Worm (Caenorhabditis elegans): ENCODE data around the gene tsp-9.

DNA sequence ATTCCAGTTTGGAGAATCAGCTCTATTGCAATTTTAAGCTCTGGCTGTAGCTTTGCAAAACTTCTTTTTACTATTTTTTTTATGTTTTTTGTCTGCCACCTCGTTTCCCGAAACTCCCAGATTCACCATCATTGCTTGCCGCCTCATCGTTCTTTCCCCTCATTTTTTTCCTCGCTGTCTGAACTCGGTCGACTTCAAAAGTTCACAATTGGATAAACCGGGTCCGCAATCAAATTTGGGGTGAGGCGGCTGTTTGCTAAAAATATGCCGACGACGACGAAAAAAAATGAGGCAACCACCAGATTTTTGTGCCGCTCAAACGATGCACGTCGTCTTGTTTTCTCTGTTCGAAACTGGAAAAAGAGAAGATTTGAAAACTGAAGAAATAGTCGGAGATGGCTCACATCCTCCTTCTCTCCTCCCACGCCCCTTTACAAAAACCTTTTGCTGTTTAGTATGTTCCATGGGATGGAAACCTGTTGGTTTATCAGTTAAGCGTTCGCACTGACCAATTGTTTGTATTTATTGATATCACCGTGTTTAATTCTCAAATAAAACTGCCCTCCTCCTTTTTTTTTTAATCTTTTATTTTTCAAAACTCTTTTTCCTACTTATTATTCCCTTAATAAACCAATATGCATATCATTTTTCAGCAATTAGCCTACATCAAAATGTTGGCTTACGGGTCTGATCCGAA lies 48.9 kb downstream of the tsp-9 start, which contains the start of gene dop-4:
- TF ChIP-seq elt-3 (tag; optimal IDR thresholded peaks at IDR 0.05) (no peak), snpc-4 (tag; optimal IDR thresholded peaks at IDR 0.05) (no peak), blmp-1 (tag; optimal IDR thresholded peaks at IDR 0.05) (no peak), elt-1 (tag; optimal IDR thresholded peaks at IDR 0.05; ENCODE audit: borderline replicate concordance, insufficient read depth) (no peak), lsy-2 (tag; optimal IDR thresholded peaks at IDR 0.05) (no peak), nhr-237 (tag; optimal IDR thresholded peaks at IDR 0.05) (no peak), mep-1 (tag; optimal IDR thresholded peaks at IDR 0.05) (no peak), mab-5 (tag; optimal IDR thresholded peaks at IDR 0.05) (no peak), lin-13 (tag; optimal IDR thresholded peaks at IDR 0.05) (no peak), unc-120 (tag; optimal IDR thresholded peaks at IDR 0.05; ENCODE audit: poor library complexity, severe bottlenecking) (no peak)
